Fruit fly (Drosophila melanogaster): Measurements from ENCODE around the gene CG43220.
A peak's percentile ranks its signal among the peaks of the same experiment; 100 is the strongest.

Gene CG43220

DNA sequence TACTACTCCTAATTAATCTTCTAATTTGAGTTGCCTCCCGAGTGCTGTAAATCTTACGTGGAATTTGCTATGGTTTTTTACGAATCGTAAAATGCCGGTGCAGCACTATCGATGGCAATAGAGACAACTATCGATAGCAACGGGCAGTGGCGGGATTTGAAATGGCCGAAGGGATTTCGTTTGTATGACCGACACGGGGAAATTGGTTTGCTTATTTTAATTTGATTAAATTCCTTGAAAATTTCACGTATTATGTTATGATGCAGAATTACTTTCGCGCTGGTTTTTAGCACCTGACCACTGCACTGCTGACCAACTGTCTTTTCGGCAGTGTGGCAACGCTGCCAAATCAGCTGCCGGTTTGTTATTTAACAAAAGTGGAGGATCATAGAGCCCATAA, 2.2 kb upstream of the CG43220 start, which contains the start of the genes GCS2beta and CG5131 (continued):
- TF ChIP-seq C15 (GFP tag; IDR thresholded peaks at IDR 0.05) = peak; percentile 84
- TF ChIP-seq Dll (GFP tag; IDR thresholded peaks at IDR 0.05; ENCODE audit: partially characterized antibody) = peak; percentile 96
- peak; percentile 93 for TF ChIP-seq Camta (GFP tag; optimal IDR thresholded peaks at IDR 0.05)
- TF ChIP-seq bsh (GFP tag; optimal IDR thresholded peaks at IDR 0.05) = peak; percentile 18 to 87
- TF ChIP-seq slbo (GFP tag; IDR thresholded peaks at IDR 0.05) = peak; percentile 98
- TF ChIP-seq H2.0 (GFP tag; IDR thresholded peaks at IDR 0.05) = peak; percentile 93
- peak; percentile 82 for TF ChIP-seq pzg (GFP tag; optimal IDR thresholded peaks at IDR 0.05)
- TF ChIP-seq CG11504 (tag; optimal IDR thresholded peaks at IDR 0.05) = peak; percentile 85
- peak; percentile 95 for TF ChIP-seq CG6272 (GFP tag; IDR thresholded peaks at IDR 0.05)
- peak; percentile 94 for TF ChIP-seq p53 (GFP tag; optimal IDR thresholded peaks at IDR 0.05)
- peak; percentile 95 for TF ChIP-seq nerfin-1 (tag; optimal IDR thresholded peaks at IDR 0.05)
- TF ChIP-seq CG15514 (GFP tag; optimal IDR thresholded peaks at IDR 0.05) = peak; percentile 88
- TF ChIP-seq Awh (GFP tag; IDR thresholded peaks at IDR 0.05) = peak; percentile 87
- TF ChIP-seq tll (GFP tag; optimal IDR thresholded peaks at IDR 0.05) = no peak
- peak; percentile 85 for TF ChIP-seq amos (GFP tag; IDR thresholded peaks at IDR 0.05; ENCODE audit: partially characterized antibody)
- TF ChIP-seq HHEX (GFP tag; optimal IDR thresholded peaks at IDR 0.05) = peak; percentile 87
- peak; percentile 53 for TF ChIP-seq sqz (GFP tag; optimal IDR thresholded peaks at IDR 0.05)
- peak; percentile 72 for TF ChIP-seq CG6654 (GFP tag; optimal IDR thresholded peaks at IDR 0.05)
- peak; percentile 95 for TF ChIP-seq CG12659 (GFP tag; optimal IDR thresholded peaks at IDR 0.05)
- TF ChIP-seq CG11695 (GFP tag; IDR thresholded peaks at IDR 0.05) = peak; percentile 84; the same call in 2 of the 3 replicates
- peak; percentile 59 for TF ChIP-seq CG12299 (tag; optimal IDR thresholded peaks at IDR 0.05)
- peak; percentile 93 for TF ChIP-seq bcd (GFP tag; optimal IDR thresholded peaks at IDR 0.05)
- peak; percentile 87 for TF ChIP-seq jing (GFP tag; optimal IDR thresholded peaks at IDR 0.05)
- peak; percentile 92 for TF ChIP-seq CG18599 (GFP tag; optimal IDR thresholded peaks at IDR 0.05)
- peak; percentile 92 for TF ChIP-seq CG6689 (GFP tag; IDR thresholded peaks at IDR 0.05)
- peak; percentile 92 for TF ChIP-seq CG10209 (GFP tag; optimal IDR thresholded peaks at IDR 0.05)
- peak; percentile 97 for TF ChIP-seq pum (GFP tag; optimal IDR thresholded peaks at IDR 0.05)
- TF ChIP-seq tin (GFP tag; optimal IDR thresholded peaks at IDR 0.05) = peak; percentile 95
- peak; percentile 86 for TF ChIP-seq Hmx (GFP tag; optimal IDR thresholded peaks at IDR 0.05)
- peak; percentile 71 for TF ChIP-seq CG15601 (tag; optimal IDR thresholded peaks at IDR 0.05)
- peak; percentile 81 for TF ChIP-seq CG18262 (tag; optimal IDR thresholded peaks at IDR 0.05)
- TF ChIP-seq CG10565 (GFP tag; optimal IDR thresholded peaks at IDR 0.05) = peak; percentile 61
- peak; percentile 89 for TF ChIP-seq tio (GFP tag; optimal IDR thresholded peaks at IDR 0.05)
- peak; percentile 92 for TF ChIP-seq grau (tag; optimal IDR thresholded peaks at IDR 0.05)
- peak; percentile 92 for TF ChIP-seq H15 (GFP tag; IDR thresholded peaks at IDR 0.05)
- peak; percentile 94 for TF ChIP-seq CG1647 (GFP tag; optimal IDR thresholded peaks at IDR 0.05)
- peak; percentile 92 for TF ChIP-seq CG4282 (GFP tag; optimal IDR thresholded peaks at IDR 0.05)
- peak; percentile 80 for TF ChIP-seq gcm (GFP tag; optimal IDR thresholded peaks at IDR 0.05)
- TF ChIP-seq dimm (GFP tag; IDR thresholded peaks at IDR 0.05) = peak; percentile 67
- TF ChIP-seq CTCF (GFP tag; optimal IDR thresholded peaks at IDR 0.05) = peak; percentile 50
- TF ChIP-seq Fer3 (tag; optimal IDR thresholded peaks at IDR 0.05) = peak; percentile 91
- peak; percentile 98 for TF ChIP-seq CHES-1-like (GFP tag; optimal IDR thresholded peaks at IDR 0.05)
- TF ChIP-seq MESR4 (GFP tag; optimal IDR thresholded peaks at IDR 0.05) = peak; percentile 60
- peak; percentile 96 for TF ChIP-seq CG13287 (GFP tag; IDR thresholded peaks at IDR 0.05; ENCODE audit: partially characterized antibody)
- peak; percentile 93 for TF ChIP-seq CG30431 (GFP tag; optimal IDR thresholded peaks at IDR 0.05)
- peak; percentile 58 for TF ChIP-seq fd64A (GFP tag; optimal IDR thresholded peaks at IDR 0.05)
- TF ChIP-seq CG6175 (GFP tag; IDR thresholded peaks at IDR 0.05) = peak; percentile 90
- TF ChIP-seq gt (GFP tag; IDR thresholded peaks at IDR 0.05) = peak; percentile 75
- peak; percentile 69 for TF ChIP-seq CG11696 (GFP tag; IDR thresholded peaks at IDR 0.05)
- TF ChIP-seq CG13123 (GFP tag; optimal IDR thresholded peaks at IDR 0.05) = peak; percentile 88
